2 fruit fly cellular contexts compared by ENCODE assay signal in genomic region chrX:3146995-3147394, dm6.
TF ChIP-seq lines count a peak whose summit lies in the region.

No protein-coding gene starts in this region.

TF ChIP-seq in whole organism, embryonic, 481 proteins besides CTCF, POLR2A, EP300 and RAD21 (continued from another document):
- TF ChIP-seq Xrp1 (GFP tag; IDR thresholded peaks at IDR 0.05; lab: Robert Waterston, UW), result peak; percentile 59; the same call in 1 of the 2 replicates
- TF ChIP-seq vvl (GFP tag; IDR thresholded peaks at IDR 0.05; lab: Robert Waterston, UW), result peak; percentile 46; the same call in 1 of the 2 replicates
- no peak for TF ChIP-seq Spps (tag; optimal IDR thresholded peaks at IDR 0.05; lab: Kevin White, UChicago)
- TF ChIP-seq ranshi (GFP tag; IDR thresholded peaks at IDR 0.05; lab: Robert Waterston, UW), result 0 out of 2 replicates have a peak, but pooled peaks have one; percentile 16
- TF ChIP-seq CG10565 (GFP tag; optimal IDR thresholded peaks at IDR 0.05; lab: Kevin White, UChicago), result no peak
- no peak for TF ChIP-seq prd (optimal IDR thresholded peaks at IDR 0.05; lab: Kevin White, UChicago)
- 0 out of 3 replicates have a peak, but pooled peaks have one; percentile 31 for TF ChIP-seq prd (GFP tag; IDR thresholded peaks at IDR 0.05; lab: Robert Waterston, UW)
- no peak for TF ChIP-seq pan (optimal IDR thresholded peaks at IDR 0.05; lab: Kevin White, UChicago)
- TF ChIP-seq pan (GFP tag; optimal IDR thresholded peaks at IDR 0.05 in 1 of 2, IDR thresholded peaks at IDR 0.05 in 1 of 2), result peak in 1 of 2 experiments; percentile 18
- peak; percentile 55 for TF ChIP-seq lbe (GFP tag; optimal IDR thresholded peaks at IDR 0.05; lab: Kevin White, UChicago)
- TF ChIP-seq HLH3B (GFP tag; IDR thresholded peaks at IDR 0.05; lab: Robert Waterston, UW), result 0 out of 2 replicates have a peak, but pooled peaks have one; percentile 53
- TF ChIP-seq ara (GFP tag; IDR thresholded peaks at IDR 0.05; lab: Robert Waterston, UW), result 0 out of 2 replicates have a peak, but pooled peaks have one; percentile 34
- no peak for TF ChIP-seq CG3726 (GFP tag; IDR thresholded peaks at IDR 0.05; lab: Robert Waterston, UW)
- no peak for TF ChIP-seq Doc3 (GFP tag; IDR thresholded peaks at IDR 0.05; lab: Robert Waterston, UW; ENCODE audit: partially characterized antibody)

TF ChIP-seq in whole organism, prepupa, 60 proteins besides CTCF, POLR2A, EP300 and RAD21 (continued from another document):
- TF ChIP-seq CG15336 (GFP tag; IDR thresholded peaks at IDR 0.05; lab: Robert Waterston, UW) (peak; percentile 40; the same call in 1 of the 2 replicates), Sox14 (GFP tag; optimal IDR thresholded peaks at IDR 0.05; lab: Kevin White, UChicago) (peak; percentile 22), spab (GFP tag; optimal IDR thresholded peaks at IDR 0.05; lab: Kevin White, UChicago) (no peak), Gug (GFP tag; IDR thresholded peaks at IDR 0.05; lab: Robert Waterston, UW) (no peak), CG8119 (GFP tag; IDR thresholded peaks at IDR 0.05; lab: Robert Waterston, UW) (no peak), fkh (GFP tag; optimal IDR thresholded peaks at IDR 0.05; lab: Kevin White, UChicago) (no peak), CG31627 (GFP tag; optimal IDR thresholded peaks at IDR 0.05; lab: Kevin White, UChicago) (peak; percentile 51), acj6 (GFP tag; optimal IDR thresholded peaks at IDR 0.05; lab: Kevin White, UChicago) (peak; percentile 11), salr (GFP tag; optimal IDR thresholded peaks at IDR 0.05; lab: Kevin White, UChicago) (no peak), net (GFP tag; optimal IDR thresholded peaks at IDR 0.05; lab: Kevin White, UChicago) (no peak), CG32006 (GFP tag; optimal IDR thresholded peaks at IDR 0.05; lab: Kevin White, UChicago) (peak; percentile 31), CG11294 (GFP tag; IDR thresholded peaks at IDR 0.05; lab: Robert Waterston, UW) (no peak), ss (GFP tag; optimal IDR thresholded peaks at IDR 0.05; lab: Kevin White, UChicago) (no peak), CG10631 (GFP tag; optimal IDR thresholded peaks at IDR 0.05; lab: Kevin White, UChicago) (no peak), Ets96B (tag; optimal IDR thresholded peaks at IDR 0.05; lab: Kevin White, UChicago) (peak; percentile 19), Met (GFP tag; optimal IDR thresholded peaks at IDR 0.05; lab: Kevin White, UChicago) (peak; percentile 74), Eip78C (GFP tag; lab: Kevin White, UChicago) (peak; percentile 82), dsx (GFP tag; optimal IDR thresholded peaks at IDR 0.05; lab: Kevin White, UChicago; ENCODE audit: poor library complexity, severe bottlenecking) (no peak), CG34406 (GFP tag; optimal IDR thresholded peaks at IDR 0.05; lab: Kevin White, UChicago) (peak; percentile 19), CG8632 (GFP tag; optimal IDR thresholded peaks at IDR 0.05; lab: Kevin White, UChicago) (peak; percentile 20), CG1621 (tag; optimal IDR thresholded peaks at IDR 0.05; lab: Kevin White, UChicago) (no peak), OdsH (GFP tag; optimal IDR thresholded peaks at IDR 0.05; lab: Kevin White, UChicago) (no peak), Eip75B (GFP tag; optimal IDR thresholded peaks at IDR 0.05; lab: Kevin White, UChicago) (peak; percentile 54), svp (GFP tag; lab: Kevin White, UChicago) (peak; percentile 86), CG7368 (GFP tag; optimal IDR thresholded peaks at IDR 0.05; lab: Kevin White, UChicago) (peak; percentile 17), lz (GFP tag; optimal IDR thresholded peaks at IDR 0.05; lab: Kevin White, UChicago) (peak; percentile 48), Ets21C (GFP tag; optimal IDR thresholded peaks at IDR 0.05; lab: Kevin White, UChicago) (peak; percentile 9), CG6792 (GFP tag; optimal IDR thresholded peaks at IDR 0.05; lab: Kevin White, UChicago) (peak; percentile 2), Hr39 (GFP tag; optimal IDR thresholded peaks at IDR 0.05; lab: Kevin White, UChicago) (peak; percentile 50), esn (GFP tag; optimal IDR thresholded peaks at IDR 0.05; lab: Kevin White, UChicago) (peak; percentile 61), Smox (GFP tag; optimal IDR thresholded peaks at IDR 0.05; lab: Kevin White, UChicago) (peak; percentile 47), CG8319 (GFP tag; optimal IDR thresholded peaks at IDR 0.05; lab: Kevin White, UChicago) (peak; percentile 34), cyc (GFP tag; optimal IDR thresholded peaks at IDR 0.05; lab: Kevin White, UChicago) (peak; percentile 66), eg (GFP tag; IDR thresholded peaks at IDR 0.05; lab: Robert Waterston, UW) (peak; percentile 66), CG6854 (GFP tag; optimal IDR thresholded peaks at IDR 0.05; lab: Kevin White, UChicago) (no peak), Hr4 (GFP tag; optimal IDR thresholded peaks at IDR 0.05; lab: Kevin White, UChicago) (peak; percentile 64), CG11902 (GFP tag; optimal IDR thresholded peaks at IDR 0.05; lab: Kevin White, UChicago) (no peak), fd59A (GFP tag; optimal IDR thresholded peaks at IDR 0.05; lab: Kevin White, UChicago) (no peak)
TF ChIP-seq in whole organism, prepupa: peak in this region for 34.
